Worm (Caenorhabditis elegans): ENCODE data around the gene orc-1.
A peak's percentile ranks its signal among the peaks of the same experiment; 100 is the strongest.

ce11 chrIII:10632590-10633402 lies 10.1 kb upstream of the orc-1 start, which contains the start of gene Y39A1A.10:
- no peak for TF ChIP-seq ama-1 (optimal IDR thresholded peaks at IDR 0.05)
- TF ChIP-seq nhr-11 (tag; optimal IDR thresholded peaks at IDR 0.05): peak; percentile 24
- no peak for TF ChIP-seq unc-39 (tag; optimal IDR thresholded peaks at IDR 0.05)
- peak; percentile 39 for TF ChIP-seq tbx-2 (tag; optimal IDR thresholded peaks at IDR 0.05)
- no peak for TF ChIP-seq fos-1 (tag; optimal IDR thresholded peaks at IDR 0.05)
- no peak for TF ChIP-seq nhr-77 (tag; optimal IDR thresholded peaks at IDR 0.05)
- peak; percentile 37 for TF ChIP-seq lin-39 (tag; optimal IDR thresholded peaks at IDR 0.05)
- peak; percentile 81 for TF ChIP-seq pha-4 (tag; optimal IDR thresholded peaks at IDR 0.05)
- no peak for TF ChIP-seq nhr-76 (tag; optimal IDR thresholded peaks at IDR 0.05)
